Worm (Caenorhabditis elegans) whole organism, L1 larva: Measurements from ENCODE around the gene C36C9.12.

Experiments
- C34B4.2 ChIP-seq: sonication (generic microtip); optimal IDR thresholded peaks from 2 replicates; lab custom pipeline; 2017; ENCODE audit warnings: mild to moderate bottlenecking, missing genetic modification characterization, missing compliant biosample characterization
- ama-1 ChIP-seq: fragments of 150-350 bp; optimal IDR thresholded peaks from 2 replicates; lab custom pipeline; 2014
- blmp-1 ChIP-seq: fragments of 150-350 bp; optimal IDR thresholded peaks from 2 replicates; lab custom pipeline; 2014; ENCODE audit warnings: missing biosample characterization, missing genetic modification characterization
- ceh-88 ChIP-seq: fragments of 200-800 bp; sonication (Bioruptor generic); IDR thresholded peaks from 2 replicates; pipeline ENCODE4 v1.3.6; 2022; ENCODE audit warnings: missing genetic modification characterization, missing compliant biosample characterization
- efl-1 ChIP-seq, 4 experiments: fragments of 150-350 bp; optimal IDR thresholded peaks in 3 of 4; peaks in 1 of 4; 1 replicate in 1 of 4; 2 replicates in 3 of 4; lab custom pipeline; 2014; ENCODE audit warnings: missing biosample characterization in 2 of 4, missing genetic modification characterization in 2 of 4, missing genetic modification reagents in 2 of 4
- lin-13 ChIP-seq: fragments of 150-350 bp; optimal IDR thresholded peaks from 2 replicates; lab custom pipeline; 2014; ENCODE audit warnings: missing biosample characterization, missing genetic modification reagents, missing genetic modification characterization
- mab-9 ChIP-seq: fragments of 200-800 bp; sonication (Bioruptor generic); IDR thresholded peaks from 2 replicates; pipeline ENCODE4 v1.3.6; 2022; ENCODE audit warnings: missing genetic modification reagents, missing genetic modification characterization, missing compliant biosample characterization
- nhr-84 ChIP-seq: sonication (generic microtip); optimal IDR thresholded peaks from 2 replicates; lab custom pipeline; 2017; ENCODE audit warnings: missing biosample characterization, missing genetic modification characterization
- skn-1 ChIP-seq: fragments of 150-350 bp; optimal IDR thresholded peaks from 2 replicates; lab custom pipeline; 2014; ENCODE audit warnings: missing biosample characterization, missing genetic modification characterization
- snpc-4 ChIP-seq: fragments of 150-350 bp; optimal IDR thresholded peaks from 2 replicates; lab custom pipeline; 2014; ENCODE audit warnings: missing biosample characterization, missing genetic modification characterization
- sup-37 ChIP-seq: fragments of 200-800 bp; sonication (Bioruptor generic); optimal IDR thresholded peaks from 2 replicates; lab custom pipeline; 2018; ENCODE audit warnings: mild to moderate bottlenecking, missing genetic modification characterization, missing compliant biosample characterization
- ztf-11 ChIP-seq, 2 experiments: sonication (generic microtip); optimal IDR thresholded peaks; 2 replicates each; lab custom pipeline; 2016 to 2017; ENCODE audit warnings: missing genetic modification characterization in 2 of 2, missing biosample characterization in 1 of 2, missing compliant biosample characterization in 1 of 2

DNA sequence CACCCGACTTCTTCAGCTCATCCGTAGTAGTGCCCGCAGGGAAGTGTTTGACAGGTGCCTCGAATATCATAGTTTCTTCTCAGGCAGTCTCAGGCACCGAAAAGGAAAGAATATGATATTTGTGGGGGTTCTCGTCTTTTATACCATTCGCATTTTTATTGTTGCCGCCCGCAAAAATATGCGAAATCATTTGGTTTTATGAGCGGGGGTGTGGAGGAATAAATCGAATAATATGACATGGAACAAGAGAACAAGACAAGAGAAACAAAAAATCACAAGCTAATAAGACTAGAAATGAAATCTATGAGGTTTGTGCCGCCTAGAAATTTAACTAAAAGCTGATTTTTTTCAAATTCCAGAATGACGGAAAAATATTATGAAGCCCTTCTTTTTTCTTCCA lies 30.5 kb upstream of the C36C9.12 start, which contains the start of gene F07G6.8:
- TF ChIP-seq ceh-88 (GFP tag; lab: Robert Waterston, UW) (no peak), efl-1 (optimal IDR thresholded peaks at IDR 0.05; lab: Kevin White, UChicago) (no peak), efl-1 (GFP tag; optimal IDR thresholded peaks at IDR 0.05 in 1 of 2; lab: Kevin White, UChicago) (no peak), snpc-4 (tag; lab: Kevin White, UChicago) (no peak), C34B4.2 (tag; lab: Kevin White, UChicago) (no peak), ama-1 (lab: Kevin White, UChicago) (no peak), blmp-1 (tag; lab: Kevin White, UChicago) (no peak), mab-9 (GFP tag; lab: Robert Waterston, UW) (no peak), nhr-84 (tag; lab: Kevin White, UChicago) (no peak), skn-1 (tag; lab: Kevin White, UChicago) (no peak), sup-37 (GFP tag; lab: Kevin White, UChicago) (no peak), ztf-11 (tag; optimal IDR thresholded peaks at IDR 0.05; lab: Kevin White, UChicago) (no peak), lin-13 (GFP tag; lab: Kevin White, UChicago) (no peak)
